Fruit fly (Drosophila melanogaster) whole organism, wandering third instar larva: ENCODE measurements around the gene Alp9.

Experiments
- CrebA ChIP-seq: fragments of 200-800 bp; sonication (Bioruptor generic); optimal IDR thresholded peaks from 2 replicates; lab custom pipeline; 2016; ENCODE audit warnings: missing biosample characterization, mild to moderate bottlenecking, missing genetic modification characterization, borderline replicate concordance
- foxo ChIP-seq, 2 experiments: fragments of 200-800 bp; sonication (Bioruptor generic); optimal IDR thresholded peaks; 2 replicates in 1 of 2; 3 replicates in 1 of 2; lab custom pipeline; 2016 to 2017; ENCODE audit warnings: missing biosample characterization in 2 of 2, missing genetic modification characterization in 2 of 2

DNA sequence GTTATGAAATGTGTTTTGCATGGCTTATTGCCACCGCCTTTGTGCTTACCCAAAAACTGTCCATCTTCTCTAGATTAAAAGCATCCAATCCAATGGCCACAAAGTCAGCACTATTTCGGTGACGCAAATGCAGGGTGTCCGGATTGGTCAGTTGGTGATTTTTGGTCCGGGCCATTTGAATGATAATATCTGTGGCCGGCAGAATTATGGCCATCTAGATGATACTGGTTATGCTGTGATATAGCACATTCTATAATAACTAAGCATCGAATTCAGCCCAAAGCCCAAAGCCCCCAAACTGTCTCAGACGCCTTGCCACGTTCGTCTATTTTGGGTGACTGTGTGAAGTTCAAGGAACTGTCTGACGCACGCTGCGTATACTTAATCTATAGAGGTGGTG is 39.1 kb upstream of the Alp9 start:
- TF ChIP-seq CrebA (GFP tag; lab: Kevin White, UChicago) (no peak), foxo (GFP tag; optimal IDR thresholded peaks at IDR 0.05; lab: Kevin White, UChicago) (no peak)
